Worm (Caenorhabditis elegans) whole organism, L2 larva: Measurements from ENCODE around the gene F28H6.8.

ENCODE experiments used
- C34F6.9 ChIP-seq: fragments of 150-350 bp; optimal IDR thresholded peaks from 2 replicates; lab custom pipeline; 2014; ENCODE audit warnings: missing biosample characterization, missing genetic modification characterization
- F13H6.1 ChIP-seq: sonication (generic microtip); optimal IDR thresholded peaks from 2 replicates; lab custom pipeline; 2016; ENCODE audit warnings: missing genetic modification characterization, missing compliant biosample characterization
- R02D3.7 ChIP-seq: fragments of 150-350 bp; optimal IDR thresholded peaks from 2 replicates; lab custom pipeline; 2014; ENCODE audit warnings: missing biosample characterization, missing genetic modification characterization
- Y55F3AM.14 ChIP-seq: fragments of 200-800 bp; sonication (Bioruptor generic); optimal IDR thresholded peaks from 2 replicates; lab custom pipeline; 2018; ENCODE audit warnings: mild to moderate bottlenecking, missing genetic modification characterization, missing compliant biosample characterization
- ZK546.5 ChIP-seq: sonication (generic microtip); optimal IDR thresholded peaks from 2 replicates; lab custom pipeline; 2017; ENCODE audit warnings: missing biosample characterization, missing genetic modification characterization
- alr-1 ChIP-seq: fragments of 150-350 bp; optimal IDR thresholded peaks from 2 replicates; lab custom pipeline; 2014; ENCODE audit warnings: missing biosample characterization, missing genetic modification characterization
- aly-2 ChIP-seq: fragments of 150-350 bp; optimal IDR thresholded peaks from 2 replicates; lab custom pipeline; 2014; ENCODE audit warnings: missing biosample characterization, missing genetic modification characterization
- ama-1 ChIP-seq: fragments of 150-350 bp; optimal IDR thresholded peaks from 2 replicates; lab custom pipeline; 2018; ENCODE audit warnings: inconsistent platforms
- blmp-1 ChIP-seq: sonication (generic microtip); optimal IDR thresholded peaks from 2 replicates; lab custom pipeline; 2017; ENCODE audit warnings: missing genetic modification characterization, mild to moderate bottlenecking, missing compliant biosample characterization, antibody characterized with exemption, moderate library complexity; ENCODE audit not compliant: insufficient read depth
- ceh-16 ChIP-seq: fragments of 150-350 bp; optimal IDR thresholded peaks from 2 replicates; lab custom pipeline; 2014; ENCODE audit warnings: missing biosample characterization, missing genetic modification characterization
- ceh-82 ChIP-seq: fragments of 150-350 bp; optimal IDR thresholded peaks from 2 replicates; lab custom pipeline; 2014; ENCODE audit warnings: missing biosample characterization, missing genetic modification characterization
- crh-2 ChIP-seq: sonication (generic microtip); optimal IDR thresholded peaks from 2 replicates; lab custom pipeline; 2017; ENCODE audit warnings: missing biosample characterization, missing genetic modification characterization
- dmd-4 ChIP-seq: sonication (generic microtip); optimal IDR thresholded peaks from 2 replicates; lab custom pipeline; 2017; ENCODE audit warnings: missing biosample characterization, missing genetic modification characterization
- egl-27 ChIP-seq: sonication (generic microtip); optimal IDR thresholded peaks from 3 replicates; lab custom pipeline; 2017; ENCODE audit warnings: missing biosample characterization, missing genetic modification reagents, missing genetic modification characterization
- elt-1 ChIP-seq: fragments of 150-350 bp; optimal IDR thresholded peaks from 2 replicates; lab custom pipeline; 2014; ENCODE audit warnings: missing biosample characterization, missing genetic modification characterization
- elt-3 ChIP-seq: sonication (generic microtip); optimal IDR thresholded peaks from 2 replicates; lab custom pipeline; 2017; ENCODE audit warnings: missing biosample characterization, missing genetic modification characterization
- fos-1 ChIP-seq: fragments of 150-350 bp; optimal IDR thresholded peaks from 2 replicates; lab custom pipeline; 2014; ENCODE audit warnings: missing biosample characterization, missing genetic modification characterization
- gmeb-1 ChIP-seq: fragments of 150-350 bp; optimal IDR thresholded peaks from 2 replicates; lab custom pipeline; 2014; ENCODE audit warnings: missing biosample characterization, missing genetic modification characterization
- lin-11 ChIP-seq: fragments of 150-350 bp; sonication (generic microtip); optimal IDR thresholded peaks from 2 replicates; lab custom pipeline; 2014; ENCODE audit warnings: missing biosample characterization, missing genetic modification characterization, inconsistent platforms, mixed read lengths
- lin-13 ChIP-seq: fragments of 150-350 bp; optimal IDR thresholded peaks from 2 replicates; lab custom pipeline; 2014; ENCODE audit warnings: missing biosample characterization, missing genetic modification reagents, missing genetic modification characterization
- lin-39 ChIP-seq: fragments of 150-350 bp; optimal IDR thresholded peaks from 2 replicates; lab custom pipeline; 2014; ENCODE audit warnings: missing biosample characterization, missing genetic modification reagents, missing genetic modification characterization
- lsy-2 ChIP-seq, 2 experiments: fragments of 150-350 bp in 1 of 2; sonication (generic microtip) in 1 of 2; optimal IDR thresholded peaks; 2 replicates each; lab custom pipeline; 2014 to 2017; ENCODE audit warnings: missing biosample characterization in 2 of 2, missing genetic modification characterization in 2 of 2
- mab-5 ChIP-seq: fragments of 150-350 bp; optimal IDR thresholded peaks from 2 replicates; lab custom pipeline; 2014; ENCODE audit warnings: missing biosample characterization, missing genetic modification characterization
- mbf-1 ChIP-seq: sonication (generic microtip); optimal IDR thresholded peaks from 2 replicates; lab custom pipeline; 2017; ENCODE audit warnings: missing biosample characterization, missing genetic modification characterization
- mdl-1 ChIP-seq, 2 experiments: fragments of 150-350 bp in 1 of 2; sonication (generic microtip) in 1 of 2; optimal IDR thresholded peaks; 2 replicates each; lab custom pipeline; 2017; ENCODE audit warnings: missing biosample characterization in 2 of 2, missing genetic modification characterization in 2 of 2
- nhr-10 ChIP-seq: sonication (generic microtip); optimal IDR thresholded peaks from 2 replicates; lab custom pipeline; 2017; ENCODE audit warnings: missing biosample characterization, missing genetic modification characterization
- nhr-11 ChIP-seq: fragments of 150-350 bp; optimal IDR thresholded peaks from 2 replicates; lab custom pipeline; 2014; ENCODE audit warnings: missing biosample characterization, missing genetic modification characterization
- nhr-12 ChIP-seq: fragments of 150-350 bp; optimal IDR thresholded peaks from 2 replicates; lab custom pipeline; 2014; ENCODE audit warnings: missing biosample characterization, missing genetic modification characterization
- nhr-129 ChIP-seq: fragments of 150-350 bp; optimal IDR thresholded peaks from 2 replicates; lab custom pipeline; 2014; ENCODE audit warnings: missing biosample characterization, missing genetic modification characterization
- nhr-21 ChIP-seq: fragments of 150-350 bp; optimal IDR thresholded peaks from 2 replicates; lab custom pipeline; 2014; ENCODE audit warnings: missing biosample characterization, missing genetic modification characterization
- nhr-23 ChIP-seq: fragments of 150-350 bp; optimal IDR thresholded peaks from 2 replicates; lab custom pipeline; 2014; ENCODE audit warnings: missing biosample characterization, missing genetic modification reagents, missing genetic modification characterization
- nhr-237 ChIP-seq: fragments of 150-350 bp; optimal IDR thresholded peaks from 2 replicates; lab custom pipeline; 2014; ENCODE audit warnings: missing biosample characterization, missing genetic modification characterization
- nhr-25 ChIP-seq: fragments of 150-350 bp; sonication (generic microtip); optimal IDR thresholded peaks from 3 replicates; lab custom pipeline; 2014; ENCODE audit warnings: missing biosample characterization, missing genetic modification characterization
- nhr-6 ChIP-seq: fragments of 150-350 bp; optimal IDR thresholded peaks from 2 replicates; lab custom pipeline; 2014; ENCODE audit warnings: missing biosample characterization, missing genetic modification characterization
- nhr-77 ChIP-seq: fragments of 150-350 bp; optimal IDR thresholded peaks from 2 replicates; lab custom pipeline; 2014; ENCODE audit warnings: missing biosample characterization, missing genetic modification characterization
- peb-1 ChIP-seq: fragments of 150-350 bp; optimal IDR thresholded peaks from 2 replicates; lab custom pipeline; 2014; ENCODE audit warnings: missing biosample characterization, missing genetic modification characterization
- sem-4 ChIP-seq: fragments of 150-350 bp; optimal IDR thresholded peaks from 2 replicates; lab custom pipeline; 2014; ENCODE audit warnings: missing biosample characterization, missing genetic modification reagents, missing genetic modification characterization
- skn-1 ChIP-seq: sonication (generic microtip); optimal IDR thresholded peaks from 2 replicates; lab custom pipeline; 2017; ENCODE audit warnings: missing biosample characterization, missing genetic modification characterization
- sma-3 ChIP-seq: sonication (generic microtip); optimal IDR thresholded peaks from 2 replicates; lab custom pipeline; 2016; ENCODE audit warnings: missing genetic modification reagents, missing genetic modification characterization, missing compliant biosample characterization
- sma-9 ChIP-seq, 2 experiments: fragments of 150-350 bp in 1 of 2; sonication (generic microtip) in 1 of 2; optimal IDR thresholded peaks; 2 replicates each; lab custom pipeline; 2014 to 2016; ENCODE audit warnings: missing genetic modification characterization in 2 of 2, mild to moderate bottlenecking in 1 of 2, missing biosample characterization in 1 of 2, missing compliant biosample characterization in 1 of 2, missing genetic modification reagents in 1 of 2, moderate library complexity in 1 of 2
- snpc-4 ChIP-seq: fragments of 150-350 bp; optimal IDR thresholded peaks from 2 replicates; lab custom pipeline; 2014; ENCODE audit warnings: missing biosample characterization, missing genetic modification characterization
- unc-39 ChIP-seq: fragments of 150-350 bp; optimal IDR thresholded peaks from 2 replicates; lab custom pipeline; 2014; ENCODE audit warnings: missing biosample characterization, missing genetic modification characterization
- unc-55 ChIP-seq: fragments of 150-350 bp; sonication (generic microtip); optimal IDR thresholded peaks from 3 replicates; lab custom pipeline; 2014; ENCODE audit warnings: missing biosample characterization, missing genetic modification reagents, missing genetic modification characterization
- unc-62 ChIP-seq: fragments of 150-350 bp; optimal IDR thresholded peaks from 2 replicates; lab custom pipeline; 2014; ENCODE audit warnings: missing biosample characterization, missing genetic modification reagents, missing genetic modification characterization
- zag-1 ChIP-seq: fragments of 150-350 bp; optimal IDR thresholded peaks from 2 replicates; lab custom pipeline; 2014; ENCODE audit warnings: missing biosample characterization, missing genetic modification characterization
- ztf-1 ChIP-seq: fragments of 200-800 bp; sonication (Bioruptor generic); conservative IDR thresholded peaks from 2 replicates; pipeline ENCODE4 v1.3.6; 2022; ENCODE audit warnings: missing genetic modification characterization, missing compliant biosample characterization
- ztf-11 ChIP-seq: sonication (generic microtip); optimal IDR thresholded peaks from 2 replicates; lab custom pipeline; 2017; ENCODE audit warnings: missing biosample characterization, missing genetic modification characterization
- ztf-4 ChIP-seq: fragments of 150-350 bp; optimal IDR thresholded peaks from 2 replicates; lab custom pipeline; 2014; ENCODE audit warnings: missing biosample characterization, missing genetic modification characterization

The F28H6.8 gene

ce11 chrX:14175740-14176139, 41.6 kb upstream of the F28H6.8 start, which contains the start of gene C37E2.2:
Gene C37E2.2, plus strand, starts transcription at chrX:14176040.
- no peak for TF ChIP-seq ztf-11 (tag; lab: Kevin White, UChicago)
- no peak for TF ChIP-seq ztf-4 (tag; lab: Kevin White, UChicago)
- no peak for TF ChIP-seq nhr-129
- TF ChIP-seq lin-11 (tag; lab: Kevin White, UChicago) = no peak
- TF ChIP-seq peb-1 (tag; lab: Kevin White, UChicago) = no peak
- no peak for TF ChIP-seq nhr-21
- no peak for TF ChIP-seq sem-4 (tag; lab: Kevin White, UChicago)
- TF ChIP-seq ztf-1 (GFP tag; lab: Robert Waterston, UW) = no peak
- no peak for TF ChIP-seq gmeb-1
- no peak for TF ChIP-seq egl-27 (tag; lab: Kevin White, UChicago)
- TF ChIP-seq lsy-2 (tag; optimal IDR thresholded peaks at IDR 0.05; lab: Kevin White, UChicago) = no peak
- no peak for TF ChIP-seq nhr-10
- no peak for TF ChIP-seq lin-13 (GFP tag; lab: Kevin White, UChicago)
- TF ChIP-seq nhr-23 (tag; lab: Kevin White, UChicago) = no peak
- TF ChIP-seq, all 48 proteins: peak for 0

DNA sequence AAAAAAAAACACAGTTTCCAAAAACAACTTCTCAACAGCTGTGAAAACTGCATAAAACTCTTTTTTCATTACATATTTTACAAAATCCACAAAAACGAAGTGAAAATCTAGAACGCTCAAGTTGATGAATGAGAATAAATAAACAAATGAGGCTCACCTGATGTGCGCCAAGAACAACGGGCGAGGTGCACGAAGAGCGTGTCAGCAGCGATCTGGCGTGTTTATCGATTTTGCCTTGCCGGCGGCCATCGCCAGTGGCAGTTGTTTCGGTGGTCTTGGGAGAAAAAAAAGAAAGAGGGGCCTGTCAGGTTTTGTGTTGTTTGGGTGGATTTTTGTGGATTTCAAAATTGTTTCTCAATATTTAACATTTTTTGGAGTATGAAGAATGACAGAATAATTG, 39.7 kb upstream of the F28H6.8 start, which contains the start of gene idhb-1:
TSS of gene idhb-1 (minus strand) at position 214 of the 400 bp plus-strand sequence.
- TF ChIP-seq egl-27 (tag; lab: Kevin White, UChicago) (peak; percentile 32), aly-2 (tag; lab: Kevin White, UChicago) (no peak), sem-4 (tag; lab: Kevin White, UChicago) (peak; percentile 39), crh-2 (peak; percentile 73), lsy-2 (tag; optimal IDR thresholded peaks at IDR 0.05; lab: Kevin White, UChicago) (peak; percentile 67 to 78), snpc-4 (tag; lab: Kevin White, UChicago) (peak; percentile 23), nhr-237 (tag; lab: Kevin White, UChicago) (no peak), elt-3 (no peak), nhr-23 (tag; lab: Kevin White, UChicago) (no peak), blmp-1 (tag; lab: Kevin White, UChicago) (no peak), sma-3 (peak; percentile 62), nhr-12 (tag; lab: Kevin White, UChicago) (no peak), ztf-11 (tag; lab: Kevin White, UChicago) (no peak), lin-13 (GFP tag; lab: Kevin White, UChicago) (peak; percentile 71), skn-1 (tag; lab: Kevin White, UChicago) (no peak), nhr-77 (no peak), sma-9 (GFP tag; optimal IDR thresholded peaks at IDR 0.05; lab: Kevin White, UChicago) (peak; percentile 74), sma-9 (tag; optimal IDR thresholded peaks at IDR 0.05; lab: Kevin White, UChicago) (no peak), nhr-25 (tag; lab: Kevin White, UChicago) (peak; percentile 76), lin-39 (no peak), ceh-16 (tag; lab: Kevin White, UChicago) (no peak), gmeb-1 (peak; percentile 74), zag-1 (peak; percentile 31), ceh-82 (tag; lab: Kevin White, UChicago) (no peak), mbf-1 (tag; lab: Kevin White, UChicago) (no peak), ama-1 (no peak), ZK546.5 (no peak), Y55F3AM.14 (GFP tag; lab: Kevin White, UChicago) (no peak), nhr-129 (peak; percentile 78), mab-5 (peak; percentile 80), nhr-10 (no peak), unc-62 (GFP tag; lab: Kevin White, UChicago) (no peak), ztf-4 (tag; lab: Kevin White, UChicago) (peak; percentile 19), C34F6.9 (tag; lab: Kevin White, UChicago) (peak; percentile 62), F13H6.1 (tag; lab: Kevin White, UChicago) (peak; percentile 79), nhr-6 (tag; lab: Kevin White, UChicago) (peak; percentile 43), elt-1 (tag; lab: Kevin White, UChicago) (no peak), ztf-1 (GFP tag; lab: Robert Waterston, UW) (no peak), R02D3.7 (tag; lab: Kevin White, UChicago) (no peak), dmd-4 (tag; lab: Kevin White, UChicago) (no peak), unc-55 (GFP tag; lab: Kevin White, UChicago) (peak; percentile 67), fos-1 (tag; lab: Kevin White, UChicago) (peak; percentile 59), unc-39 (no peak), alr-1 (no peak), mdl-1 (tag; optimal IDR thresholded peaks at IDR 0.05; lab: Kevin White, UChicago) (peak in 1 of 2 experiments; percentile 22), nhr-11 (tag; lab: Kevin White, UChicago) (no peak), nhr-21 (peak; percentile 55), peb-1 (tag; lab: Kevin White, UChicago) (no peak), lin-11 (tag; lab: Kevin White, UChicago) (peak; percentile 53)
